Fruit fly (Drosophila melanogaster) whole organism, pupa: ENCODE data around the gene CG18476.

Experiments
- CG14655 ChIP-seq: fragments of 200-800 bp; sonication (Bioruptor generic); optimal IDR thresholded peaks from 3 replicates; lab custom pipeline; 2017; ENCODE audit warnings: mild to moderate bottlenecking, missing biosample characterization, missing genetic modification reagents, missing genetic modification characterization
- CG15710 ChIP-seq: fragments of 200-800 bp; sonication (Bioruptor generic); optimal IDR thresholded peaks from 2 replicates; lab custom pipeline; 2018; ENCODE audit warnings: missing biosample characterization, mild to moderate bottlenecking, missing genetic modification characterization, moderate library complexity
- CG32121 ChIP-seq: fragments of 200-800 bp; sonication (Bioruptor generic); IDR thresholded peaks from 2 replicates; pipeline ENCODE4 v1.3.6; 2022; ENCODE audit warnings: missing biosample characterization, missing genetic modification characterization
- CG8159 ChIP-seq: fragments of 200-800 bp; sonication (Bioruptor generic); optimal IDR thresholded peaks from 3 replicates; lab custom pipeline; 2018; ENCODE audit warnings: missing biosample characterization, mild to moderate bottlenecking, missing genetic modification characterization, moderate library complexity
- Ets98B ChIP-seq: fragments of 200-800 bp; sonication (Bioruptor generic); IDR thresholded peaks from 2 replicates; pipeline ENCODE4 v1.3.6; 2022; ENCODE audit warnings: missing biosample characterization, missing genetic modification characterization
- Pif1A ChIP-seq: fragments of 200-800 bp; sonication (Bioruptor generic); optimal IDR thresholded peaks from 3 replicates; lab custom pipeline; 2016; ENCODE audit warnings: missing biosample characterization, missing genetic modification characterization
- fd96Ca ChIP-seq: fragments of 200-800 bp; sonication (Bioruptor generic); IDR thresholded peaks from 3 replicates; pipeline ENCODE4 v1.3.6; 2022; ENCODE audit warnings: missing biosample characterization, missing genetic modification characterization
- rn ChIP-seq: fragments of 200-800 bp; sonication (Bioruptor generic); IDR thresholded peaks from 2 replicates; pipeline ENCODE4 v1.3.6; 2022; ENCODE audit warnings: missing biosample characterization, missing genetic modification characterization

DNA sequence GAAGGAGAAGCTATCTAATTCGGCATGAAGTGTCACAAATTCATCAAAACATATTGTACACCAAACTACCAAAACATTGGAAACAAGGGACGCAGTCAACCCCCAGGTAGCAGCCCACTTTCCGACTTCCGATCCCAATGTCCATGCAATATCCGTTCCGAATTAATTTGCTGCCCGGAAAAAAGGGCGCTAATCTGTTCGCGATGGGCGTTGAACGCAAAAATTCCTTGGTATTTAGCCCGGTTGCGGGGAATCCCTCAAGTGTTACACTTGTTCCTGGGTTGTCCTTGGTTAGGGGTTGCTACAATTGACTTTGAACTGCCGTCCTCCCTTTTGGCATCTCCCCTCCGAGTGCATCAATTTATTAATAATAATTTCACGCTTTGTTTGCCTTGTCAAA is 14.6 kb upstream of the CG18476 start:
- no peak for TF ChIP-seq CG8159 (tag; lab: Kevin White, UChicago)
- TF ChIP-seq Pif1A (GFP tag; lab: Kevin White, UChicago): no peak
- no peak for TF ChIP-seq CG32121 (GFP tag; lab: Robert Waterston, UW)
- TF ChIP-seq rn (GFP tag; lab: Robert Waterston, UW): no peak
- no peak for TF ChIP-seq fd96Ca (GFP tag; lab: Robert Waterston, UW)
- TF ChIP-seq CG15710: no peak
- TF ChIP-seq CG14655 (GFP tag; lab: Kevin White, UChicago): no peak
- TF ChIP-seq Ets98B (GFP tag; lab: Robert Waterston, UW): no peak
